Worm (Caenorhabditis elegans) whole organism, L3 larva: ENCODE data around the gene F59A6.12.

ENCODE experiments used
- aly-2 ChIP-seq: fragments of 150-350 bp; optimal IDR thresholded peaks from 2 replicates; lab custom pipeline; 2014; ENCODE audit warnings: missing biosample characterization, missing genetic modification characterization
- ama-1 ChIP-seq: fragments of 150-350 bp; optimal IDR thresholded peaks from 2 replicates; lab custom pipeline; 2018
- ceh-9 ChIP-seq: sonication (generic microtip); optimal IDR thresholded peaks from 2 replicates; lab custom pipeline; 2018; ENCODE audit warnings: missing biosample characterization, missing genetic modification characterization
- fkh-10 ChIP-seq: sonication (generic microtip); optimal IDR thresholded peaks from 2 replicates; lab custom pipeline; 2017; ENCODE audit warnings: missing biosample characterization, missing genetic modification reagents, missing genetic modification characterization
- lin-39 ChIP-seq: fragments of 150-350 bp; optimal IDR thresholded peaks from 2 replicates; lab custom pipeline; 2018; ENCODE audit warnings: missing biosample characterization, missing genetic modification reagents, missing genetic modification characterization
- nhr-11 ChIP-seq: fragments of 150-350 bp; optimal IDR thresholded peaks from 2 replicates; lab custom pipeline; 2014; ENCODE audit warnings: missing biosample characterization, missing genetic modification characterization
- nhr-237 ChIP-seq: fragments of 150-350 bp; optimal IDR thresholded peaks from 2 replicates; lab custom pipeline; 2014; ENCODE audit warnings: missing biosample characterization, missing genetic modification characterization
- nhr-28 ChIP-seq: fragments of 150-350 bp; optimal IDR thresholded peaks from 2 replicates; lab custom pipeline; 2014; ENCODE audit warnings: missing biosample characterization, missing genetic modification characterization
- nhr-76 ChIP-seq: fragments of 150-350 bp; sonication (generic microtip); optimal IDR thresholded peaks from 5 replicates; lab custom pipeline; 2014; ENCODE audit warnings: missing biosample characterization, missing genetic modification characterization
- sea-2 ChIP-seq: fragments of 150-350 bp; sonication (generic microtip); optimal IDR thresholded peaks from 4 replicates; lab custom pipeline; 2014; ENCODE audit warnings: missing biosample characterization, missing genetic modification reagents, missing genetic modification characterization
- snpc-4 ChIP-seq: fragments of 150-350 bp; optimal IDR thresholded peaks from 2 replicates; lab custom pipeline; 2014; ENCODE audit warnings: missing biosample characterization, missing genetic modification characterization
- ztf-11 ChIP-seq: fragments of 150-350 bp; optimal IDR thresholded peaks from 2 replicates; lab custom pipeline; 2014; ENCODE audit warnings: missing biosample characterization, missing genetic modification characterization

DNA sequence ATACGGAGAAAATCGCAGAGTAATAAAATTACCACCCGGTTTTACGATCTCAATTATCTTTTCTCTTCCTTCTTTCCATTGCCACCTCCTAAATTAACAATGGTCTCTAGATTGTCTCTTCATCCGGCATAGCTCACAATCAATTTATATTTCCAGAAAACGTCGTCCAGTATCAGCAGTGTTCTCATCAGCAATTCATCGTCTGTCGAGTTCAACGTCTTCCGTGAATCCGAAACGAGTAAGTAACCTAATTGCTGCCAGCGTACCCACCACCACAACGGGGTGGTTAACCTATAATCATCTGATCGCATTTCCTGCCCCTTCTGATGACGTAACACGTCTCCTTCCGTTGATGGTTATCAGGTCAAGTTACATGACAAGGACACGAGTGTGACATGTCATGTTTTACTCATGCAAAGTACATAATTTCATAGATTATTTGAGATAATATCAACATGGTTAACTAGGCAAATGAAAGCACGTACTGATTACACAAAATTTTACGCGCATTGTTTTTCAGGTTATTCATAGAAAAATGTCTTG is 25.8 kb downstream of the F59A6.12 start:
- no peak for TF ChIP-seq ztf-11
- no peak for TF ChIP-seq nhr-76 (tag; lab: Kevin White, UChicago)
- TF ChIP-seq ceh-9 (tag; lab: Kevin White, UChicago) = no peak
- no peak for TF ChIP-seq lin-39 (tag; lab: Kevin White, UChicago)
- TF ChIP-seq nhr-28 (tag; lab: Kevin White, UChicago) = no peak
- TF ChIP-seq fkh-10 (GFP tag; lab: Kevin White, UChicago) = no peak
- no peak for TF ChIP-seq nhr-11 (tag; lab: Kevin White, UChicago)
- no peak for TF ChIP-seq ama-1 (lab: Kevin White, UChicago)
- TF ChIP-seq nhr-237 (tag; lab: Kevin White, UChicago) = no peak
- TF ChIP-seq aly-2 (tag; lab: Kevin White, UChicago) = no peak
- no peak for TF ChIP-seq snpc-4 (tag; lab: Kevin White, UChicago)
- TF ChIP-seq sea-2 (GFP tag; lab: Kevin White, UChicago) = no peak
